Worm (Caenorhabditis elegans): ENCODE measurements around the gene pqn-87.

Gene pqn-87

DNA sequence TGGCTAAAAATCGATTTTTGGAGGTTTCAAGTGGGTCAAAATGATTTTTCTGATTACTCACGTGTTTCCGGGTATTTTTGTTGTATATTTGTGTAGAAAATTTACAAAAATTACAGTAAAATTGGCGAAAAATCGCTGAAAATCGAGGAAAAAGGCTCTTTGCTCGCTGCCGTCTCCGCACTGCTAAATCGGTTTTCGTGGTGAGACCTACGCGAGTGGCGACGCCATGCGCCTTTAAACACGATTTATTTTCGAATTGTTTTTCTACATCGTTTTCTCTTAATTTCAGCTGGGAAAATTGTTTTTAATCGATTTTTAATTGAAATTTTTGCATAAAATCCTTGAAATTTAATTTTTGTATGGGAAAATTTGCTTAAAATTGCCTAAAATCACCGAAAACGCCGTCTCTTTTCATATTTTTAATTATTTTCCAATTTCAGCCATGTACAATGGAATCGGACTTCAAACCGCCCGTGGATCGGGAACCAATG lies at the start of gene pqn-87, which contains the start of gene rsr-2:
Gene pqn-87, minus strand, starts transcription at position 171 of the 491 bp plus-strand sequence.
Gene rsr-2, plus strand, starts transcription at position 441 of the 491 bp plus-strand sequence.
- TF ChIP-seq ham-2 (GFP tag; optimal IDR thresholded peaks at IDR 0.05) (peak; percentile 15), ces-1 (GFP tag; optimal IDR thresholded peaks at IDR 0.05) (peak; percentile 24), mab-5 (tag; optimal IDR thresholded peaks at IDR 0.05) (no peak), sptf-1 (tag; optimal IDR thresholded peaks at IDR 0.05) (peak; percentile 9), nhr-2 (tag; optimal IDR thresholded peaks at IDR 0.05) (no peak), mep-1 (tag; optimal IDR thresholded peaks at IDR 0.05) (peak; percentile 27), mls-2 (tag; optimal IDR thresholded peaks at IDR 0.05) (peak; percentile 21), cnd-1 (tag; optimal IDR thresholded peaks at IDR 0.05) (no peak), lsy-2 (tag; optimal IDR thresholded peaks at IDR 0.05) (peak; percentile 54), elt-3 (tag; optimal IDR thresholded peaks at IDR 0.05) (no peak), hlh-1 (tag; optimal IDR thresholded peaks at IDR 0.05) (no peak), drap-1 (GFP tag; optimal IDR thresholded peaks at IDR 0.05) (no peak)

DNA sequence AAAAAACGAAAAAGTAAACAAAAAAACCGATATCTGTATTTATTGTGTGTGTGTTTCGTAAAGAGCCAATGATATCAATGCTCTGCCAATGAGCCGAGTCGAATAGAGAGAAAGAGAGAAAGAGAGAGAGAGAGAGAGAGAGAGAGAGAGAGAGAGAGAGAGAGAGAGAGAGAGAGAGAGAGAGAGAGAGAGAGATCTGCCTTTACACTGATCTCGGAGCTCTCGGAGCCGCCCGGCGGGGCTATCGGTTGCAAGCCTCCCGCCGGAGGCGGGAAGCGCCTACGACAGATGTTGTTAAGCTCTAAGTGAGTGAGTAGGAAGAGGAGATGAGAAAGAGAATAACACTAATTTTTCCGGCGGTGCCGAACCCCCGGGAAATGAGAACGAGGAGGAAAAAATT lies 44.0 kb upstream of the pqn-87 start:
- no peak for TF ChIP-seq unc-39 (tag; optimal IDR thresholded peaks at IDR 0.05)
- no peak for TF ChIP-seq snpc-4 (tag; optimal IDR thresholded peaks at IDR 0.05)
- TF ChIP-seq lin-32 (GFP tag; optimal IDR thresholded peaks at IDR 0.05), result no peak
- peak; percentile 59 for TF ChIP-seq M03D4.4 (tag; optimal IDR thresholded peaks at IDR 0.05)
- no peak for TF ChIP-seq lin-13 (tag; optimal IDR thresholded peaks at IDR 0.05)
- no peak for TF ChIP-seq cnd-1 (tag; optimal IDR thresholded peaks at IDR 0.05)
- TF ChIP-seq ham-2 (GFP tag; optimal IDR thresholded peaks at IDR 0.05), result no peak
- no peak for TF ChIP-seq nhr-2 (tag; optimal IDR thresholded peaks at IDR 0.05)
- TF ChIP-seq sptf-1 (tag; optimal IDR thresholded peaks at IDR 0.05), result peak; percentile 50
- peak; percentile 71 for TF ChIP-seq hlh-1 (tag; optimal IDR thresholded peaks at IDR 0.05)
- TF ChIP-seq nhr-76 (tag; optimal IDR thresholded peaks at IDR 0.05), result no peak
- no peak for TF ChIP-seq ces-1 (GFP tag; optimal IDR thresholded peaks at IDR 0.05)
- TF ChIP-seq sem-2 (GFP tag; optimal IDR thresholded peaks at IDR 0.05), result no peak
- TF ChIP-seq elt-1 (tag; optimal IDR thresholded peaks at IDR 0.05; ENCODE audit: borderline replicate concordance, insufficient read depth), result no peak
- no peak for TF ChIP-seq ceh-43 (GFP tag; optimal IDR thresholded peaks at IDR 0.05)
- TF ChIP-seq unc-120 (tag; optimal IDR thresholded peaks at IDR 0.05; ENCODE audit: poor library complexity, severe bottlenecking), result peak; percentile 31
- no peak for TF ChIP-seq tbx-8 (GFP tag; optimal IDR thresholded peaks at IDR 0.05)
- no peak for TF ChIP-seq ceh-39 (tag; optimal IDR thresholded peaks at IDR 0.05)
- no peak for TF ChIP-seq nhr-237 (tag; optimal IDR thresholded peaks at IDR 0.05)
- TF ChIP-seq pha-4 (tag; optimal IDR thresholded peaks at IDR 0.05), result no peak
- TF ChIP-seq ztf-11 (tag; optimal IDR thresholded peaks at IDR 0.05), result no peak
- no peak for TF ChIP-seq lsy-2 (tag; optimal IDR thresholded peaks at IDR 0.05)
- peak; percentile 0 for TF ChIP-seq unc-62 (GFP tag; optimal IDR thresholded peaks at IDR 0.05)
- TF ChIP-seq mls-2 (tag; optimal IDR thresholded peaks at IDR 0.05), result no peak
- no peak for TF ChIP-seq nhr-28 (tag; optimal IDR thresholded peaks at IDR 0.05)
- TF ChIP-seq nhr-12 (tag; optimal IDR thresholded peaks at IDR 0.05), result no peak
- no peak for TF ChIP-seq flh-1 (GFP tag; optimal IDR thresholded peaks at IDR 0.05)
- TF ChIP-seq zip-8 (tag; optimal IDR thresholded peaks at IDR 0.05), result no peak
- no peak for TF ChIP-seq ceh-83 (GFP tag; optimal IDR thresholded peaks at IDR 0.05)
- TF ChIP-seq mep-1 (tag; optimal IDR thresholded peaks at IDR 0.05), result no peak
- TF ChIP-seq elt-3 (tag; optimal IDR thresholded peaks at IDR 0.05), result no peak
- TF ChIP-seq blmp-1 (tag; optimal IDR thresholded peaks at IDR 0.05), result no peak

DNA sequence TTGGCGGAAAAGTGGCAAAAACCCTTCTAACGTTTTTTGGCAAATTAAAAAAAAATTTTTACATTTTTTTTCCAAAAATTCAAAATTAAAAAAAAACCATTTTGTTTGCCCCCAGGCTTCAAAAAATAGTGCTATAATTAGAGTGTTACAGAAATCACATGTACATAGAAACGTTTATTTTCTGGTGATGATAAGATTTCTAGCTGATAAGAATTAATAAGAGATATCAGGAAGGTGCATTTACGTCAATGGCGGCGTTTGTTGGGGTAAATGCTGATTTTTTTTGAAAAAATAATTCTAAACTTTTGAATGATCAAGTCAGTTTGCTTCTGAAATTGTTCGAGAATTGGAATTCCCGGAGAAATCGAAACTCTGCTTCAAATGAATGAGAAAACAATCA lies 41.9 kb upstream of the pqn-87 start:
- TF ChIP-seq unc-62 (GFP tag; optimal IDR thresholded peaks at IDR 0.05) (no peak), nhr-28 (tag; optimal IDR thresholded peaks at IDR 0.05) (no peak), elt-3 (tag; optimal IDR thresholded peaks at IDR 0.05) (no peak)

DNA sequence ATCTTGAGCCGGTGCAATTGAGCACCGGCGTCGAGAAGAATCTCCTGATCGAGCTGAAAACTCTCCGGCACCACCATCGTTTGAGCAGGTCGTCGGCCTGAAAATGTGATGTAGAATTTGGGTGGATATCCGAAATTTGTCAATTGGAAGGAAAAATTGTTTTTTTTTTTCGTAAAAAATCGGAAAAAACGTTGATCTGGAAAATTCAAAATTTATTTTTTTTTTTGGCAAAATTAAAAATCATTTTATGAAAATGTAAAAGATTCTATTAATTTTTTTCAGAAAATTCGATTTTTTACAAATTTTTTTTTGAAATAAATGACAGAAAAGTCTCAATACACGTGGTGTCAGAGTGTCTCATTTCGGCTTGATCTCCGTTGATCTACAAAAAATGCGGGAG lies 41.3 kb upstream of the pqn-87 start, which contains the start of gene tric-1B.1:
Gene tric-1B.1, minus strand, starts transcription at position 101 of the 400 bp plus-strand sequence.
- TF ChIP-seq sem-2 (GFP tag; optimal IDR thresholded peaks at IDR 0.05) (no peak), mls-2 (tag; optimal IDR thresholded peaks at IDR 0.05) (no peak), flh-1 (GFP tag; optimal IDR thresholded peaks at IDR 0.05) (no peak), bed-3 (GFP tag; optimal IDR thresholded peaks at IDR 0.05) (no peak), M03D4.4 (tag; optimal IDR thresholded peaks at IDR 0.05) (no peak)

Data from whole organism, mixed stage, embryonic.